Fruit fly (Drosophila melanogaster) whole organism, wandering third instar larva: ENCODE data around the gene CG15772.
A peak's percentile ranks its signal among the peaks of the same experiment; 100 is the strongest.

Experiments used
- Abd-B ChIP-seq: fragments of >200 bp; optimal IDR thresholded peaks from 2 replicates; lab custom pipeline; 2017; ENCODE audit warnings: missing biosample characterization, missing genetic modification characterization
- CG32264 ChIP-seq: fragments of 200-800 bp; sonication (Bioruptor generic); optimal IDR thresholded peaks from 2 replicates; lab custom pipeline; 2016; ENCODE audit warnings: missing biosample characterization, missing genetic modification characterization
- Dfd ChIP-seq: fragments of >200 bp; optimal IDR thresholded peaks from 2 replicates; lab custom pipeline; 2017; ENCODE audit warnings: missing biosample characterization, missing genetic modification characterization
- Dif ChIP-seq: fragments of 200-275, 200-300 bp; sonication (Bioruptor generic); optimal IDR thresholded peaks from 2 replicates; lab custom pipeline; 2018; ENCODE audit warnings: missing biosample characterization, missing genetic modification characterization; ENCODE audit not compliant: partially characterized antibody
- GATAd ChIP-seq: sonication (Bioruptor generic); optimal IDR thresholded peaks from 2 replicates; lab custom pipeline; 2016; ENCODE audit warnings: missing biosample characterization, missing genetic modification characterization
- HLH106 ChIP-seq: fragments of 200-800 bp; optimal IDR thresholded peaks from 3 replicates; lab custom pipeline; 2019; ENCODE audit warnings: missing biosample characterization, mild to moderate bottlenecking, missing genetic modification characterization, moderate library complexity
- Hnf4 ChIP-seq: fragments of 200-800 bp; sonication (Bioruptor generic); optimal IDR thresholded peaks from 2 replicates; lab custom pipeline; 2016; ENCODE audit warnings: missing biosample characterization, mild to moderate bottlenecking, missing genetic modification characterization
- Hr78 ChIP-seq: fragments of >200 bp; optimal IDR thresholded peaks from 2 replicates; lab custom pipeline; 2017; ENCODE audit warnings: missing biosample characterization, missing genetic modification characterization
- Hr83 ChIP-seq: fragments of 200-300 bp; sonication (Bioruptor generic); optimal IDR thresholded peaks from 2 replicates; lab custom pipeline; 2016; ENCODE audit warnings: missing biosample characterization, mild to moderate bottlenecking, missing genetic modification characterization, moderate library complexity; ENCODE audit not compliant: poor library complexity, severe bottlenecking
- Jra ChIP-seq: sonication (Bioruptor generic); optimal IDR thresholded peaks from 2 replicates; lab custom pipeline; 2016; ENCODE audit warnings: missing biosample characterization, missing genetic modification characterization
- Myc ChIP-seq: fragments of >200 bp; optimal IDR thresholded peaks from 2 replicates; lab custom pipeline; 2017
- N ChIP-seq: fragments of >200 bp; optimal IDR thresholded peaks from 2 replicates; lab custom pipeline; 2018; ENCODE audit warnings: missing biosample characterization, missing external identifiers, missing genetic modification characterization
- OdsH ChIP-seq: fragments of 200-800 bp; sonication (Bioruptor generic); optimal IDR thresholded peaks from 2 replicates; lab custom pipeline; 2016; ENCODE audit warnings: missing biosample characterization, mild to moderate bottlenecking, missing genetic modification characterization
- Sp1 ChIP-seq: fragments of 200-800 bp; sonication (Bioruptor generic); optimal IDR thresholded peaks from 3 replicates; lab custom pipeline; 2019; ENCODE audit warnings: missing biosample characterization, mild to moderate bottlenecking, missing genetic modification characterization, moderate library complexity
- Vsx2 ChIP-seq: fragments of 200-300, 225-300 bp; sonication (Bioruptor generic); optimal IDR thresholded peaks from 2 replicates; lab custom pipeline; 2018; ENCODE audit warnings: missing biosample characterization, missing genetic modification characterization; ENCODE audit not compliant: partially characterized antibody
- br ChIP-seq: fragments of 200-800 bp; sonication (Bioruptor generic); optimal IDR thresholded peaks from 2 replicates; lab custom pipeline; 2016; ENCODE audit warnings: missing biosample characterization, missing genetic modification characterization
- brk ChIP-seq: fragments of 200-800 bp; sonication (Bioruptor generic); optimal IDR thresholded peaks from 2 replicates; lab custom pipeline; 2016; ENCODE audit warnings: missing biosample characterization, mild to moderate bottlenecking, missing genetic modification characterization
- dl ChIP-seq, 2 experiments: fragments of 175-275, 200-275 bp in 1 of 2; fragments of 200-275 bp in 1 of 2; sonication (Bioruptor generic); optimal IDR thresholded peaks; lab custom pipeline; 2018; ENCODE audit warnings: mild to moderate bottlenecking in 2 of 2, missing biosample characterization in 2 of 2, missing genetic modification characterization in 2 of 2, moderate library complexity in 2 of 2; ENCODE audit not compliant: partially characterized antibody in 2 of 2, insufficient read depth in 1 of 2
- dmrt93B ChIP-seq: fragments of 200-800 bp; sonication (Bioruptor generic); optimal IDR thresholded peaks from 2 replicates; lab custom pipeline; 2018; ENCODE audit warnings: missing biosample characterization, mild to moderate bottlenecking, missing genetic modification characterization
- dsf ChIP-seq: sonication (Bioruptor generic); optimal IDR thresholded peaks from 2 replicates; lab custom pipeline; 2016; ENCODE audit warnings: missing biosample characterization, missing genetic modification characterization, borderline replicate concordance
- ey ChIP-seq: fragments of 200-800 bp; sonication (Bioruptor generic); optimal IDR thresholded peaks from 2 replicates; lab custom pipeline; 2016; ENCODE audit warnings: missing biosample characterization, missing genetic modification characterization
- foxo ChIP-seq, 2 experiments: fragments of 200-800 bp; sonication (Bioruptor generic); optimal IDR thresholded peaks; 2 replicates in 1 of 2; 3 replicates in 1 of 2; lab custom pipeline; 2016 to 2017; ENCODE audit warnings: missing biosample characterization in 2 of 2, missing genetic modification characterization in 2 of 2
- fru ChIP-seq: fragments of 200-800 bp; sonication (Bioruptor generic); optimal IDR thresholded peaks from 3 replicates; lab custom pipeline; 2016; ENCODE audit warnings: missing biosample characterization, mild to moderate bottlenecking, missing genetic modification characterization
- h ChIP-seq: fragments of 200-800 bp; sonication (Bioruptor generic); optimal IDR thresholded peaks from 3 replicates; lab custom pipeline; 2016; ENCODE audit warnings: missing biosample characterization, mild to moderate bottlenecking, missing genetic modification characterization
- jim ChIP-seq: fragments of 175-275, 200-325 bp; sonication (Bioruptor generic); optimal IDR thresholded peaks from 2 replicates; lab custom pipeline; 2016; ENCODE audit warnings: missing biosample characterization, mild to moderate bottlenecking, missing genetic modification characterization
- lola ChIP-seq: fragments of >200 bp; optimal IDR thresholded peaks from 2 replicates; lab custom pipeline; 2017; ENCODE audit warnings: missing biosample characterization, missing genetic modification characterization
- pan ChIP-seq: fragments of >200 bp; optimal IDR thresholded peaks from 2 replicates; lab custom pipeline; 2017
- psq ChIP-seq: fragments of 200-800 bp; sonication (Bioruptor generic); optimal IDR thresholded peaks from 3 replicates; lab custom pipeline; 2017; ENCODE audit warnings: missing biosample characterization, mild to moderate bottlenecking, missing genetic modification characterization, moderate library complexity
- rgr ChIP-seq: fragments of 200-800 bp; sonication (Bioruptor generic); optimal IDR thresholded peaks from 3 replicates; lab custom pipeline; 2016; ENCODE audit warnings: missing biosample characterization, mild to moderate bottlenecking, missing genetic modification characterization
- sage ChIP-seq: fragments of 200-800 bp; sonication (Bioruptor generic); optimal IDR thresholded peaks from 2 replicates; lab custom pipeline; 2016; ENCODE audit warnings: missing biosample characterization, mild to moderate bottlenecking, missing genetic modification characterization
- sv ChIP-seq: fragments of 200-800 bp; sonication (Bioruptor generic); optimal IDR thresholded peaks from 3 replicates; lab custom pipeline; 2016; ENCODE audit warnings: missing biosample characterization, missing genetic modification characterization
- usp ChIP-seq: fragments of >200 bp; optimal IDR thresholded peaks from 2 replicates; lab custom pipeline; 2017; ENCODE audit warnings: missing biosample characterization, missing genetic modification characterization
- woc ChIP-seq: sonication (Bioruptor generic); optimal IDR thresholded peaks from 2 replicates; lab custom pipeline; 2016; ENCODE audit warnings: missing biosample characterization, mild to moderate bottlenecking, missing genetic modification characterization

The CG15772 gene

dm6 chrX:5751949-5752348, at the start of gene CG15772:
TSS of gene CG15772 (plus strand) at chrX:5752249.
- no peak for TF ChIP-seq Sp1 (GFP tag; lab: Kevin White, UChicago)
- no peak for TF ChIP-seq HLH106 (tag; lab: Kevin White, UChicago)
- TF ChIP-seq Jra (GFP tag; lab: Kevin White, UChicago), result no peak
- no peak for TF ChIP-seq Dfd
- TF ChIP-seq foxo (GFP tag; optimal IDR thresholded peaks at IDR 0.05; lab: Kevin White, UChicago), result peak in 1 of 2 experiments; percentile 5

dm6 chrX:5705097-5705496, 47.0 kb upstream of the CG15772 start:
- TF ChIP-seq foxo (GFP tag; optimal IDR thresholded peaks at IDR 0.05; lab: Kevin White, UChicago) (no peak), fru (GFP tag; lab: Kevin White, UChicago) (no peak), br (GFP tag; lab: Kevin White, UChicago) (no peak), CG32264 (GFP tag; lab: Kevin White, UChicago) (no peak), woc (no peak), Hnf4 (GFP tag; lab: Kevin White, UChicago) (no peak), HLH106 (tag; lab: Kevin White, UChicago) (no peak), dmrt93B (GFP tag; lab: Kevin White, UChicago) (no peak)

- TF ChIP-seq dl (GFP tag; optimal IDR thresholded peaks at IDR 0.05; lab: Kevin White, UChicago; ENCODE audit: insufficient read depth in 1 of 2, partially characterized antibody in 2 of 2) (no peak), pan (lab: Kevin White, UChicago) (no peak), N (no peak), Vsx2 (no peak), rgr (GFP tag; lab: Kevin White, UChicago) (no peak), ey (GFP tag; lab: Kevin White, UChicago) (peak; percentile 8), sage (GFP tag; lab: Kevin White, UChicago) (no peak), Dfd (no peak), Abd-B (GFP tag; lab: Kevin White, UChicago) (no peak), woc (no peak), foxo (GFP tag; optimal IDR thresholded peaks at IDR 0.05; lab: Kevin White, UChicago) (peak in 1 of 2 experiments; percentile 40), CG32264 (GFP tag; lab: Kevin White, UChicago) (no peak), Hr83 (GFP tag; lab: Kevin White, UChicago) (no peak), psq (GFP tag; lab: Kevin White, UChicago) (no peak), usp (GFP tag; lab: Kevin White, UChicago) (no peak), dsf (GFP tag; lab: Kevin White, UChicago) (no peak), fru (GFP tag; lab: Kevin White, UChicago) (no peak), Sp1 (GFP tag; lab: Kevin White, UChicago) (no peak), HLH106 (tag; lab: Kevin White, UChicago) (peak; percentile 4), sv (GFP tag; lab: Kevin White, UChicago) (peak; percentile 67), dmrt93B (GFP tag; lab: Kevin White, UChicago) (no peak), jim (GFP tag; lab: Kevin White, UChicago) (no peak), Jra (GFP tag; lab: Kevin White, UChicago) (no peak), Hnf4 (GFP tag; lab: Kevin White, UChicago) (no peak), h (peak; percentile 53), Myc (lab: Kevin White, UChicago) (no peak)
Observed at dm6 chrX:5705899-5706312, 46.1 kb upstream of the CG15772 start.

dm6 chrX:5712966-5713365, 39.1 kb upstream of the CG15772 start:
- TF ChIP-seq Jra (GFP tag; lab: Kevin White, UChicago) (no peak), Hr78 (GFP tag; lab: Kevin White, UChicago) (no peak), usp (GFP tag; lab: Kevin White, UChicago) (no peak), ey (GFP tag; lab: Kevin White, UChicago) (no peak), GATAd (GFP tag; lab: Kevin White, UChicago) (no peak), jim (GFP tag; lab: Kevin White, UChicago) (no peak), CG32264 (GFP tag; lab: Kevin White, UChicago) (no peak), Vsx2 (no peak), OdsH (no peak), Abd-B (GFP tag; lab: Kevin White, UChicago) (no peak), h (no peak), Dif (no peak), brk (GFP tag; lab: Kevin White, UChicago) (no peak), rgr (GFP tag; lab: Kevin White, UChicago) (no peak), pan (lab: Kevin White, UChicago) (no peak), lola (GFP tag; lab: Kevin White, UChicago) (no peak), Dfd (no peak), dl (GFP tag; optimal IDR thresholded peaks at IDR 0.05; lab: Kevin White, UChicago; ENCODE audit: insufficient read depth in 1 of 2, partially characterized antibody in 2 of 2) (no peak)
